In genomic region chr4:1199178-1199577, dm6 we compare ENCODE assay signal across 1 fruit fly cellular context.
TF ChIP-seq lines count a peak whose summit lies in the region.

No protein-coding gene starts in this region.

TF ChIP-seq in whole organism, embryonic, 481 proteins besides CTCF, POLR2A, EP300 and RAD21 (continued from another document):
- TF ChIP-seq zen (tag; optimal IDR thresholded peaks at IDR 0.05; lab: Kevin White, UChicago): no peak
- TF ChIP-seq Hr78 (GFP tag; optimal IDR thresholded peaks at IDR 0.05; lab: Kevin White, UChicago): no peak
- no peak for TF ChIP-seq trh (GFP tag; optimal IDR thresholded peaks at IDR 0.05; lab: Kevin White, UChicago)
- no peak for TF ChIP-seq CG7786 (GFP tag; optimal IDR thresholded peaks at IDR 0.05; lab: Kevin White, UChicago)
- no peak for TF ChIP-seq CG9437 (GFP tag; optimal IDR thresholded peaks at IDR 0.05; lab: Kevin White, UChicago)
- no peak for TF ChIP-seq nau (GFP tag; optimal IDR thresholded peaks at IDR 0.05; lab: Kevin White, UChicago)
- no peak for TF ChIP-seq Poxn (GFP tag; IDR thresholded peaks at IDR 0.05; lab: Robert Waterston, UW)
- no peak for TF ChIP-seq gce (GFP tag; IDR thresholded peaks at IDR 0.05; lab: Robert Waterston, UW)
- TF ChIP-seq Atf-2 (GFP tag; optimal IDR thresholded peaks at IDR 0.05; lab: Kevin White, UChicago): no peak
- no peak for TF ChIP-seq CG12155 (GFP tag; optimal IDR thresholded peaks at IDR 0.05; lab: Kevin White, UChicago)
- TF ChIP-seq CG3407 (GFP tag; optimal IDR thresholded peaks at IDR 0.05; lab: Kevin White, UChicago): no peak
- TF ChIP-seq CG9817 (tag; optimal IDR thresholded peaks at IDR 0.05; lab: Kevin White, UChicago): no peak
- TF ChIP-seq CG17568 (GFP tag; optimal IDR thresholded peaks at IDR 0.05; lab: Kevin White, UChicago): peak; percentile 64
- no peak for TF ChIP-seq otp (GFP tag; IDR thresholded peaks at IDR 0.05; lab: Robert Waterston, UW)
- TF ChIP-seq CG14441 (GFP tag; IDR thresholded peaks at IDR 0.05; lab: Robert Waterston, UW): no peak
- TF ChIP-seq Camta (GFP tag; optimal IDR thresholded peaks at IDR 0.05; lab: Kevin White, UChicago): no peak
- TF ChIP-seq CG7271 (tag; optimal IDR thresholded peaks at IDR 0.05; lab: Kevin White, UChicago): no peak
- TF ChIP-seq CG6254 (GFP tag; optimal IDR thresholded peaks at IDR 0.05; lab: Kevin White, UChicago): peak; percentile 26
- no peak for TF ChIP-seq grau (tag; optimal IDR thresholded peaks at IDR 0.05; lab: Kevin White, UChicago)
- TF ChIP-seq CG3726 (GFP tag; IDR thresholded peaks at IDR 0.05; lab: Robert Waterston, UW): no peak
- no peak for TF ChIP-seq Ssrp (tag; optimal IDR thresholded peaks at IDR 0.05; lab: Kevin White, UChicago)
- TF ChIP-seq Dek (tag; optimal IDR thresholded peaks at IDR 0.05; lab: Kevin White, UChicago): no peak
- TF ChIP-seq CG10431 (GFP tag; optimal IDR thresholded peaks at IDR 0.05; lab: Kevin White, UChicago): peak; percentile 60
- TF ChIP-seq Neu2 (GFP tag; optimal IDR thresholded peaks at IDR 0.05; lab: Kevin White, UChicago; ENCODE audit: borderline replicate concordance): no peak
- no peak for TF ChIP-seq Optix (GFP tag; IDR thresholded peaks at IDR 0.05; lab: Robert Waterston, UW)
- TF ChIP-seq Dbx (GFP tag; IDR thresholded peaks at IDR 0.05; lab: Robert Waterston, UW): no peak
- no peak for TF ChIP-seq Dref (GFP tag; IDR thresholded peaks at IDR 0.05; lab: Robert Waterston, UW)
- no peak for TF ChIP-seq ems (GFP tag; optimal IDR thresholded peaks at IDR 0.05; lab: Kevin White, UChicago)
- TF ChIP-seq CG13775 (GFP tag; optimal IDR thresholded peaks at IDR 0.05; lab: Kevin White, UChicago): no peak
- TF ChIP-seq tio (GFP tag; optimal IDR thresholded peaks at IDR 0.05; lab: Kevin White, UChicago): no peak
- no peak for TF ChIP-seq Bteb2 (GFP tag; optimal IDR thresholded peaks at IDR 0.05; lab: Kevin White, UChicago)
- TF ChIP-seq croc (GFP tag; conservative IDR thresholded peaks at IDR 0.05; lab: Robert Waterston, UW): no peak
- no peak for TF ChIP-seq so (GFP tag; IDR thresholded peaks at IDR 0.05; lab: Robert Waterston, UW)
- TF ChIP-seq CG1832 (GFP tag; optimal IDR thresholded peaks at IDR 0.05; lab: Kevin White, UChicago): no peak
- peak; percentile 64 for TF ChIP-seq PHDP (tag; optimal IDR thresholded peaks at IDR 0.05; lab: Kevin White, UChicago)
- TF ChIP-seq CG6654 (GFP tag; optimal IDR thresholded peaks at IDR 0.05; lab: Kevin White, UChicago): no peak
- TF ChIP-seq lola (GFP tag; optimal IDR thresholded peaks at IDR 0.05; lab: Kevin White, UChicago): peak in 1 of 3 experiments; percentile 37
- no peak for TF ChIP-seq corto (GFP tag; optimal IDR thresholded peaks at IDR 0.05; lab: Kevin White, UChicago)
- TF ChIP-seq CG4328 (GFP tag; optimal IDR thresholded peaks at IDR 0.05; lab: Kevin White, UChicago): peak; percentile 39
- TF ChIP-seq HmgZ (tag; optimal IDR thresholded peaks at IDR 0.05; lab: Kevin White, UChicago): peak; percentile 28
- TF ChIP-seq slou (GFP tag; optimal IDR thresholded peaks at IDR 0.05; lab: Kevin White, UChicago): no peak
- TF ChIP-seq CG13123 (GFP tag; optimal IDR thresholded peaks at IDR 0.05; lab: Kevin White, UChicago): no peak
- no peak for TF ChIP-seq CG3163 (GFP tag; optimal IDR thresholded peaks at IDR 0.05; lab: Kevin White, UChicago)
- TF ChIP-seq CG30403 (GFP tag; optimal IDR thresholded peaks at IDR 0.05; lab: Kevin White, UChicago): no peak
- no peak for TF ChIP-seq BtbVII (GFP tag; optimal IDR thresholded peaks at IDR 0.05; lab: Kevin White, UChicago)
- no peak for TF ChIP-seq E2f1 (GFP tag; IDR thresholded peaks at IDR 0.05; lab: Robert Waterston, UW)
- TF ChIP-seq CG2678 (tag; optimal IDR thresholded peaks at IDR 0.05; lab: Kevin White, UChicago): no peak
- peak; percentile 26 for TF ChIP-seq unpg (GFP tag; optimal IDR thresholded peaks at IDR 0.05; lab: Kevin White, UChicago)
- TF ChIP-seq twi (tag; optimal IDR thresholded peaks at IDR 0.05; lab: Kevin White, UChicago): no peak
- TF ChIP-seq Gug (GFP tag; IDR thresholded peaks at IDR 0.05; lab: Robert Waterston, UW): no peak
- no peak for TF ChIP-seq CG18599 (GFP tag; optimal IDR thresholded peaks at IDR 0.05; lab: Kevin White, UChicago)
- peak; percentile 0 for TF ChIP-seq gem (tag; optimal IDR thresholded peaks at IDR 0.05; lab: Kevin White, UChicago)
- peak; percentile 7 for TF ChIP-seq CG18262 (tag; optimal IDR thresholded peaks at IDR 0.05; lab: Kevin White, UChicago)
- no peak for TF ChIP-seq CG15073 (GFP tag; optimal IDR thresholded peaks at IDR 0.05; lab: Kevin White, UChicago)
- no peak for TF ChIP-seq CG2120 (GFP tag; optimal IDR thresholded peaks at IDR 0.05; lab: Kevin White, UChicago)
- TF ChIP-seq CG8478 (optimal IDR thresholded peaks at IDR 0.05; lab: Kevin White, UChicago): no peak
- no peak for TF ChIP-seq CG31224 (GFP tag; IDR thresholded peaks at IDR 0.05; lab: Robert Waterston, UW)
- TF ChIP-seq pfk (GFP tag; optimal IDR thresholded peaks at IDR 0.05; lab: Kevin White, UChicago): peak; percentile 55
- TF ChIP-seq CG42726 (GFP tag; IDR thresholded peaks at IDR 0.05; lab: Robert Waterston, UW; ENCODE audit: partially characterized antibody): no peak
- no peak for TF ChIP-seq lab (GFP tag; optimal IDR thresholded peaks at IDR 0.05; lab: Kevin White, UChicago)
- peak; percentile 8 for TF ChIP-seq CG17912 (GFP tag; optimal IDR thresholded peaks at IDR 0.05; lab: Kevin White, UChicago)
- no peak for TF ChIP-seq prd (optimal IDR thresholded peaks at IDR 0.05; lab: Kevin White, UChicago)
- TF ChIP-seq prd (GFP tag; IDR thresholded peaks at IDR 0.05; lab: Robert Waterston, UW): no peak
- no peak for TF ChIP-seq CG11695 (GFP tag; IDR thresholded peaks at IDR 0.05; lab: Robert Waterston, UW)
- TF ChIP-seq exex (tag; optimal IDR thresholded peaks at IDR 0.05; lab: Kevin White, UChicago): peak; percentile 94
- TF ChIP-seq Trl (optimal IDR thresholded peaks at IDR 0.05; lab: Kevin White, UChicago): no peak
- TF ChIP-seq Trl (GFP tag; optimal IDR thresholded peaks at IDR 0.05; lab: Kevin White, UChicago): no peak
- TF ChIP-seq sd (tag; optimal IDR thresholded peaks at IDR 0.05; lab: Kevin White, UChicago): no peak
